Fruit fly (Drosophila melanogaster): ENCODE data around the gene Obp93a.
A peak's percentile ranks its signal among the peaks of the same experiment; 100 is the strongest.

DNA sequence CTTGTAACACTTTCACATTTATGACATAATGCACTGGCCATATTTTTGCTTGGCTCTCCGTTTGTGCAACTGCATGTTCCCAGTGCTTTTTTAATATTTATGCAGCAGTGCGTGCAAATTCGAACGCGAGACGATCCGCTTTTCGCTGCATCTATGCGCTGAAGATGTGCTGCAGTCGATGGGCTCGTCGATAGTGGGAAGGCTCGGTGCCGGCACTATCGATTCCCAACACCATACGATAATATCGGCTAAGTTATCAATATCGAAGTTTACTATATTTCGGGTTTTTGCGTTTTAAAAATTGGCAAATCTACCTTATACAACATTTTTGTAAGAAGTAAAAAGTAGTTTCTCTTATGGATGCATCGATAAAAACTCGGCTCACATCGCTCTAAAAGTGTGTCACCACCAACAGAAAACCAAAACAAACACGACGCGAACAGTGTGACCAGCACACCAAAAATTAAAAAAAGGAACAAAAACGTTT is 31.8 kb downstream of the Obp93a start, which contains the start of gene RhoGAP93B:
- TF ChIP-seq CTCF (optimal IDR thresholded peaks at IDR 0.05) (peak; percentile 4 to 10), CG8478 (optimal IDR thresholded peaks at IDR 0.05) (no peak)
